Worm (Caenorhabditis elegans): ENCODE data around the gene clp-9.

clp-9 gene

ce11 chrV:9924389-9924788 lies 38.6 kb upstream of the clp-9 start:
- TF ChIP-seq K12H6.12 (tag; optimal IDR thresholded peaks at IDR 0.05), result no peak
- no peak for TF ChIP-seq egl-44 (GFP tag; IDR thresholded peaks at IDR 0.05)
- TF ChIP-seq hmg-20 (GFP tag; IDR thresholded peaks at IDR 0.05), result no peak
- TF ChIP-seq let-607 (tag; optimal IDR thresholded peaks at IDR 0.05), result no peak
- no peak for TF ChIP-seq hrde-1 (tag; optimal IDR thresholded peaks at IDR 0.05; ENCODE audit: borderline replicate concordance)
- no peak for TF ChIP-seq ceh-79 (tag; optimal IDR thresholded peaks at IDR 0.05)
- no peak for TF ChIP-seq pha-4 (tag; optimal IDR thresholded peaks at IDR 0.05)
- TF ChIP-seq madf-3 (GFP tag; IDR thresholded peaks at IDR 0.05), result no peak
- TF ChIP-seq ceh-27 (GFP tag; optimal IDR thresholded peaks at IDR 0.05), result no peak
- TF ChIP-seq cebp-2 (GFP tag; IDR thresholded peaks at IDR 0.05), result no peak
- TF ChIP-seq F49E8.2 (tag; optimal IDR thresholded peaks at IDR 0.05; ENCODE audit: insufficient read depth), result no peak
- no peak for TF ChIP-seq ztf-3 (GFP tag; optimal IDR thresholded peaks at IDR 0.05)
- no peak for TF ChIP-seq tbx-9 (tag; optimal IDR thresholded peaks at IDR 0.05; ENCODE audit: borderline replicate concordance)
- no peak for TF ChIP-seq F23B12.7 (tag; optimal IDR thresholded peaks at IDR 0.05; ENCODE audit: insufficient read depth)
- TF ChIP-seq zfh-2 (GFP tag; conservative IDR thresholded peaks at IDR 0.05), result no peak
- TF ChIP-seq nhr-27 (tag; optimal IDR thresholded peaks at IDR 0.05), result no peak
- TF ChIP-seq nfya-1 (tag; optimal IDR thresholded peaks at IDR 0.05; ENCODE audit: borderline replicate concordance, insufficient read depth), result no peak
- TF ChIP-seq mxl-1 (tag; optimal IDR thresholded peaks at IDR 0.05), result no peak

DNA sequence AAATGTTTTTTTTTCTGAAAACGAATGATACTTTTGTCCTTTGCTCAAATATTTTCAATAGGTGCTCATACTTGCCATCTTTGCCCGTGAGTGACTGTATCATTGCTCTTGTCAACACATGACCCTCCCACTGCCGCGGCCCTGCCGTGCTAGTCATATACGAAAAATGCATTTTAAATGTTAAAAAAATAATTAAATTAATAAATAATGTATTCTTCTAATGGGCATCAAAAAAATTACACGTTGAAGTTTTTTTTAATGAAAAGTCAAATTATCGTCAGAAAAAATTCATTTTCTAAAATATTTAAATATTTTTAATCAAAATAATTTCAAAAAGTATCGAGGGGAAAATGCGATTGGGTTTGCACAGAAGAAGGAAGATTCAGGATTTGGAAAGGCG lies 36.7 kb upstream of the clp-9 start, which contains the start of gene C50H2.7:
C50H2.7 (plus strand) TSS at position 301 of the 400 bp plus-strand sequence.
- TF ChIP-seq ztf-25 (GFP tag; IDR thresholded peaks at IDR 0.05), result no peak
- no peak for TF ChIP-seq atf-7 (tag; optimal IDR thresholded peaks at IDR 0.05)
- no peak for TF ChIP-seq tbp1 (GFP tag; optimal IDR thresholded peaks at IDR 0.05)
- no peak for TF ChIP-seq madf-8 (GFP tag; conservative IDR thresholded peaks at IDR 0.05)
- no peak for TF ChIP-seq madf-10 (tag; optimal IDR thresholded peaks at IDR 0.05)
- no peak for TF ChIP-seq sea-2 (GFP tag; IDR thresholded peaks at IDR 0.05)
- TF ChIP-seq fkh-3 (tag; optimal IDR thresholded peaks at IDR 0.05), result no peak
- no peak for TF ChIP-seq T26A5.8 (tag; optimal IDR thresholded peaks at IDR 0.05)
- TF ChIP-seq C06A6.2 (GFP tag; conservative IDR thresholded peaks at IDR 0.05), result no peak
- no peak for TF ChIP-seq nhr-90 (tag; optimal IDR thresholded peaks at IDR 0.05)
- no peak for TF ChIP-seq lir-1 (GFP tag; conservative IDR thresholded peaks at IDR 0.05)

ce11 chrV:9921288-9921687 lies 35.5 kb upstream of the clp-9 start, which contains the start of gene ceh-75:
Gene ceh-75, plus strand, starts transcription at chrV:9921337.
- TF ChIP-seq ceh-91 (GFP tag; IDR thresholded peaks at IDR 0.05), result no peak
- TF ChIP-seq akir-1 (GFP tag; optimal IDR thresholded peaks at IDR 0.05), result no peak
- no peak for TF ChIP-seq ets-4 (GFP tag; optimal IDR thresholded peaks at IDR 0.05)
- no peak for TF ChIP-seq dpff-1 (tag; optimal IDR thresholded peaks at IDR 0.05)
- TF ChIP-seq F33H1.4 (GFP tag; IDR thresholded peaks at IDR 0.05), result no peak
- TF ChIP-seq dpl-1 (GFP tag; optimal IDR thresholded peaks at IDR 0.05), result no peak
- TF ChIP-seq mel-28 (tag; optimal IDR thresholded peaks at IDR 0.05; ENCODE audit: borderline replicate concordance), result no peak
- no peak for TF ChIP-seq let-526 (GFP tag; IDR thresholded peaks at IDR 0.05)
- TF ChIP-seq hrde-1 (tag; optimal IDR thresholded peaks at IDR 0.05; ENCODE audit: borderline replicate concordance), result no peak
- TF ChIP-seq bed-2 (GFP tag; IDR thresholded peaks at IDR 0.05), result no peak
- no peak for TF ChIP-seq ama-1 (optimal IDR thresholded peaks at IDR 0.05)
- no peak for TF ChIP-seq ama-1 (GFP tag; optimal IDR thresholded peaks at IDR 0.05)
- TF ChIP-seq sptf-2 (GFP tag; optimal IDR thresholded peaks at IDR 0.05), result no peak
- no peak for TF ChIP-seq C17E4.6 (GFP tag; IDR thresholded peaks at IDR 0.05)
- no peak for TF ChIP-seq hmg-20 (GFP tag; IDR thresholded peaks at IDR 0.05)
- TF ChIP-seq mxl-1 (tag; optimal IDR thresholded peaks at IDR 0.05), result no peak
- no peak for TF ChIP-seq hmg-1.2 (GFP tag; IDR thresholded peaks at IDR 0.05)
- no peak for TF ChIP-seq ccch-3 (GFP tag; optimal IDR thresholded peaks at IDR 0.05)

All from whole organism, young adult.